Fruit fly (Drosophila melanogaster) S2 (cell line): Measurements from ENCODE around the gene CG16903.

ENCODE experiments used
- CG8478 ChIP-seq: fragments of >200 bp; optimal IDR thresholded peaks from 2 replicates; lab custom pipeline; 2018
- CTCF ChIP-seq, 2 experiments: fragments of >200 bp; optimal IDR thresholded peaks; 2 replicates each; lab custom pipeline; 2018

DNA sequence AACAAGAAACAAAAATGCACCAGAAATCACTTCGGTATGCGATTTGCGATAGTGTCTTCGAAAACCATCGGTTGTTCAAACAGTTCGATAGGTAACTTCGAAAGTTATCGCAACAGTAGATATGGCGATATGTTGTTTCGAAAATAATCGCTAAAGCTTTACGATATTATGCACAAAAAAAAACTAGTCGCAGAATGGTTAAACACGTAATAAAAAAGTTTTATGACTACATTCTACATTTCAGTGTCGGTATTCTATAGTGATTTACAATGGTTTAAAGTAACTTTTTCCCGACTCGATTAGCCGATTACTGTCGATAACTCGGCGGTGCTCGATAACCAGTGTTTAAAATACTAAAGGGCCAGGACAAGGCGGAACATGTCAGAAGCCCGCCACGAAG is 15.1 kb downstream of the CG16903 start, which contains the start of gene CG4281:
- no peak for TF ChIP-seq CG8478 (lab: Kevin White, UChicago)
- no peak for TF ChIP-seq CTCF (optimal IDR thresholded peaks at IDR 0.05; lab: Kevin White, UChicago)
